Worm (Caenorhabditis elegans): Measurements from ENCODE around the gene col-86.

Gene col-86

ce11 chrII:13129602-13130001 is 31.5 kb upstream of the col-86 start, which contains the start of gene F29C12.6:
Gene F29C12.6 (plus strand): TSS chrII:13129902.
- TF ChIP-seq hlh-13 (GFP tag; optimal IDR thresholded peaks at IDR 0.05) (no peak), pqm-1 (tag; optimal IDR thresholded peaks at IDR 0.05) (no peak), tbx-7 (tag; optimal IDR thresholded peaks at IDR 0.05) (no peak), syd-9 (tag; optimal IDR thresholded peaks at IDR 0.05) (no peak), lim-6 (tag; optimal IDR thresholded peaks at IDR 0.05) (no peak), K09A11.1 (tag; optimal IDR thresholded peaks at IDR 0.05; ENCODE audit: insufficient read depth) (no peak), ceh-48 (tag; optimal IDR thresholded peaks at IDR 0.05) (no peak), C38D4.7 (GFP tag; optimal IDR thresholded peaks at IDR 0.05) (no peak), fax-1 (tag; optimal IDR thresholded peaks at IDR 0.05) (no peak), sdc-2 (tag; optimal IDR thresholded peaks at IDR 0.05) (no peak)

ce11 chrII:13122720-13123119 is 24.6 kb upstream of the col-86 start, which contains the start of gene bath-45:
Gene bath-45 (plus strand): TSS chrII:13123020.
- TF ChIP-seq F13H6.1 (tag; optimal IDR thresholded peaks at IDR 0.05) (no peak), pros-1 (tag; optimal IDR thresholded peaks at IDR 0.05) (no peak), ahr-1 (tag; optimal IDR thresholded peaks at IDR 0.05) (no peak)

ce11 chrII:13117135-13117534 is 19.1 kb upstream of the col-86 start, which contains the start of gene gfm-1:
Gene gfm-1 (plus strand): TSS chrII:13117483.
- TF ChIP-seq fkh-6 (tag; optimal IDR thresholded peaks at IDR 0.05) (no peak), T23F11.4 (GFP tag; optimal IDR thresholded peaks at IDR 0.05) (no peak), rnt-1 (tag; optimal IDR thresholded peaks at IDR 0.05) (peak; percentile 26), ceh-22 (tag; optimal IDR thresholded peaks at IDR 0.05) (no peak), unc-86 (tag; optimal IDR thresholded peaks at IDR 0.05) (peak; percentile 5), pha-2 (tag; optimal IDR thresholded peaks at IDR 0.05) (peak; percentile 27), Y22D7AL.16 (tag; optimal IDR thresholded peaks at IDR 0.05) (no peak), ref-2 (tag; optimal IDR thresholded peaks at IDR 0.05) (peak; percentile 81), hlh-8 (tag; optimal IDR thresholded peaks at IDR 0.05) (peak; percentile 81), syd-9 (tag; optimal IDR thresholded peaks at IDR 0.05) (no peak), ets-4 (tag; optimal IDR thresholded peaks at IDR 0.05) (peak; percentile 67), ttx-3 (tag; optimal IDR thresholded peaks at IDR 0.05) (peak; percentile 25), sdc-2 (tag; optimal IDR thresholded peaks at IDR 0.05) (peak; percentile 29), unc-42 (tag; optimal IDR thresholded peaks at IDR 0.05) (peak; percentile 41), fax-1 (tag; optimal IDR thresholded peaks at IDR 0.05) (peak; percentile 53), F13H6.1 (tag; optimal IDR thresholded peaks at IDR 0.05) (no peak), ceh-2 (tag; optimal IDR thresholded peaks at IDR 0.05) (peak; percentile 84), tbx-2 (tag; optimal IDR thresholded peaks at IDR 0.05) (peak; percentile 85), hlh-6 (tag; optimal IDR thresholded peaks at IDR 0.05) (no peak), ama-1 (optimal IDR thresholded peaks at IDR 0.05) (no peak), nfya-1 (tag; optimal IDR thresholded peaks at IDR 0.05) (no peak), ceh-34 (tag; optimal IDR thresholded peaks at IDR 0.05) (peak; percentile 14), fkh-10 (GFP tag; optimal IDR thresholded peaks at IDR 0.05) (no peak), npax-4 (tag; optimal IDR thresholded peaks at IDR 0.05) (no peak), lim-6 (tag; optimal IDR thresholded peaks at IDR 0.05) (peak; percentile 13), pax-1 (tag; optimal IDR thresholded peaks at IDR 0.05) (no peak), unc-55 (GFP tag; optimal IDR thresholded peaks at IDR 0.05) (no peak), sox-2 (GFP tag; IDR thresholded peaks at IDR 0.05) (no peak), nhr-232 (tag; optimal IDR thresholded peaks at IDR 0.05) (no peak), zip-5 (tag; optimal IDR thresholded peaks at IDR 0.05) (peak; percentile 86), ceh-30 (tag; optimal IDR thresholded peaks at IDR 0.05) (no peak), pha-4 (tag; optimal IDR thresholded peaks at IDR 0.05) (no peak), ceh-18 (tag; optimal IDR thresholded peaks at IDR 0.05) (no peak), elt-4 (tag; optimal IDR thresholded peaks at IDR 0.05) (no peak), ceh-31 (tag; optimal IDR thresholded peaks at IDR 0.05) (peak; percentile 87), lin-11 (tag; optimal IDR thresholded peaks at IDR 0.05) (no peak), che-1 (tag; optimal IDR thresholded peaks at IDR 0.05) (no peak), ahr-1 (tag; optimal IDR thresholded peaks at IDR 0.05) (peak; percentile 36), odd-2 (tag; optimal IDR thresholded peaks at IDR 0.05) (no peak), hlh-30 (tag; optimal IDR thresholded peaks at IDR 0.05; ENCODE audit: insufficient read depth) (no peak), ceh-6 (GFP tag; optimal IDR thresholded peaks at IDR 0.05) (no peak), gmeb-2 (tag; optimal IDR thresholded peaks at IDR 0.05) (no peak), C08G9.2 (tag; optimal IDR thresholded peaks at IDR 0.05) (peak; percentile 84)

All from whole organism, late embryonic.